Fruit fly (Drosophila melanogaster) whole organism, embryonic: Measurements from ENCODE around the gene AhcyL1.

ENCODE experiments used
- Asciz ChIP-seq: fragments of 200-800 bp; sonication (Bioruptor generic); optimal IDR thresholded peaks from 2 replicates; lab custom pipeline; 2017; ENCODE audit warnings: missing biosample characterization, mild to moderate bottlenecking, missing genetic modification characterization, missing genetic modification reagents
- CG10147 ChIP-seq: fragments of 200-800 bp; sonication (Bioruptor generic); optimal IDR thresholded peaks from 2 replicates; lab custom pipeline; 2019; ENCODE audit warnings: missing biosample characterization, mild to moderate bottlenecking, missing genetic modification characterization, moderate library complexity
- CG12299 ChIP-seq: fragments of 200-800 bp; sonication (Bioruptor generic); optimal IDR thresholded peaks from 2 replicates; lab custom pipeline; 2018; ENCODE audit warnings: missing biosample characterization, mild to moderate bottlenecking, missing genetic modification characterization
- CG12659 ChIP-seq: fragments of 200-800 bp; sonication (Bioruptor generic); optimal IDR thresholded peaks from 3 replicates; lab custom pipeline; 2017; ENCODE audit warnings: mild to moderate bottlenecking, missing biosample characterization, missing genetic modification reagents, missing genetic modification characterization
- CG14710 ChIP-seq: fragments of 200-800 bp; sonication (Bioruptor generic); optimal IDR thresholded peaks from 3 replicates; lab custom pipeline; 2019; ENCODE audit warnings: missing biosample characterization, mild to moderate bottlenecking, missing genetic modification characterization, moderate library complexity
- CG16815 ChIP-seq: fragments of 200-800 bp; sonication (Bioruptor generic); optimal IDR thresholded peaks from 3 replicates; lab custom pipeline; 2017; ENCODE audit warnings: missing biosample characterization, mild to moderate bottlenecking, missing genetic modification characterization
- CG17361 ChIP-seq: fragments of 200-800 bp; sonication (Bioruptor generic); IDR thresholded peaks from 3 replicates; pipeline ENCODE4 v1.3.6; 2022; ENCODE audit warnings: missing biosample characterization, missing genetic modification characterization
- CG17568 ChIP-seq: fragments of 200-800 bp; sonication (Bioruptor generic); optimal IDR thresholded peaks from 2 replicates; lab custom pipeline; 2018; ENCODE audit warnings: missing biosample characterization, mild to moderate bottlenecking, missing genetic modification characterization, moderate library complexity
- CG18011 ChIP-seq: fragments of 200-800 bp; sonication (Bioruptor generic); optimal IDR thresholded peaks from 2 replicates; lab custom pipeline; 2017; ENCODE audit warnings: missing biosample characterization, missing genetic modification characterization, mild to moderate bottlenecking, moderate library complexity, missing genotype
- CG18262 ChIP-seq: fragments of 200-800 bp; optimal IDR thresholded peaks from 3 replicates; lab custom pipeline; 2019; ENCODE audit warnings: missing biosample characterization, mild to moderate bottlenecking, missing genetic modification characterization, moderate library complexity
- CG18599 ChIP-seq: fragments of 200-800 bp; sonication (Bioruptor generic); optimal IDR thresholded peaks from 3 replicates; lab custom pipeline; 2017; ENCODE audit warnings: missing biosample characterization, missing genetic modification characterization, mild to moderate bottlenecking, moderate library complexity, missing genetic modification reagents
- CG18619 ChIP-seq: fragments of 200-800 bp; sonication (Bioruptor generic); optimal IDR thresholded peaks from 3 replicates; lab custom pipeline; 2017; ENCODE audit warnings: missing biosample characterization, mild to moderate bottlenecking, missing genetic modification characterization
- CG32532 ChIP-seq: fragments of 200-800 bp; sonication (Bioruptor generic); IDR thresholded peaks from 2 replicates; pipeline ENCODE4 v1.3.6; 2022; ENCODE audit warnings: missing biosample characterization, missing genetic modification characterization
- CG33557 ChIP-seq: fragments of 200-800 bp; sonication (Bioruptor generic); optimal IDR thresholded peaks from 2 replicates; lab custom pipeline; 2019; ENCODE audit warnings: missing biosample characterization, mild to moderate bottlenecking, missing genetic modification characterization, moderate library complexity
- CG3726 ChIP-seq: fragments of 200-800 bp; sonication (Bioruptor generic); IDR thresholded peaks from 3 replicates; pipeline ENCODE4, ENCODE4 v1.3.6; 2022; ENCODE audit warnings: missing biosample characterization, missing genetic modification characterization
- CG4820 ChIP-seq: fragments of 200-800 bp; sonication (Bioruptor generic); optimal IDR thresholded peaks from 3 replicates; lab custom pipeline; 2016; ENCODE audit warnings: missing biosample characterization, missing genetic modification characterization
- CG8281 ChIP-seq: fragments of 200-800 bp; sonication (Bioruptor generic); optimal IDR thresholded peaks from 2 replicates; lab custom pipeline; 2018; ENCODE audit warnings: missing biosample characterization, mild to moderate bottlenecking, missing genetic modification characterization, moderate library complexity
- CG8388 ChIP-seq: fragments of 200-800 bp; sonication (Bioruptor generic); optimal IDR thresholded peaks from 2 replicates; lab custom pipeline; 2019; ENCODE audit warnings: missing biosample characterization, mild to moderate bottlenecking, missing genetic modification characterization, moderate library complexity
- CTCF ChIP-seq: fragments of 200-800 bp; sonication (Bioruptor generic); optimal IDR thresholded peaks from 2 replicates; lab custom pipeline; 2017; ENCODE audit warnings: missing biosample characterization, mild to moderate bottlenecking, missing genetic modification characterization, moderate library complexity
- Camta ChIP-seq: fragments of 200-800 bp; sonication (Bioruptor generic); optimal IDR thresholded peaks from 2 replicates; lab custom pipeline; 2016; ENCODE audit warnings: missing biosample characterization, missing genetic modification characterization
- Dip2 ChIP-seq: fragments of 200-800 bp; sonication (Bioruptor generic); IDR thresholded peaks from 2 replicates; pipeline ENCODE4 v1.3.6; 2022; ENCODE audit warnings: missing biosample characterization, missing genetic modification characterization
- Elba2 ChIP-seq: fragments of 200-800 bp; sonication (Bioruptor generic); optimal IDR thresholded peaks from 3 replicates; lab custom pipeline; 2016; ENCODE audit warnings: missing biosample characterization, missing genetic modification characterization
- H15 ChIP-seq: fragments of 200-800 bp; sonication (Bioruptor generic); IDR thresholded peaks from 3 replicates; pipeline ENCODE4 v1.3.6; 2022; ENCODE audit warnings: missing biosample characterization, missing genetic modification characterization
- HLH4C ChIP-seq: fragments of 200-800 bp; sonication (Bioruptor generic); IDR thresholded peaks from 3 replicates; pipeline ENCODE4 v1.3.6; 2022; ENCODE audit warnings: missing biosample characterization, missing genetic modification characterization; ENCODE audit not compliant: partially characterized antibody
- Hmr ChIP-seq: fragments of 200-800 bp; sonication (Bioruptor generic); optimal IDR thresholded peaks from 3 replicates; lab custom pipeline; 2017; ENCODE audit warnings: mild to moderate bottlenecking, missing biosample characterization, missing genetic modification reagents, missing genetic modification characterization
- Pdp1 ChIP-seq, 2 experiments: fragments of 200-800 bp; sonication (Bioruptor generic); optimal IDR thresholded peaks; 3 replicates each; lab custom pipeline; 2016; ENCODE audit warnings: missing biosample characterization in 2 of 2, missing genetic modification characterization in 2 of 2, mild to moderate bottlenecking in 1 of 2, moderate library complexity in 1 of 2
- Poxn ChIP-seq: fragments of 200-800 bp; sonication (Bioruptor generic); IDR thresholded peaks from 2 replicates; pipeline ENCODE4 v1.3.6; 2022; ENCODE audit warnings: missing biosample characterization, missing genetic modification characterization
- Ptx1 ChIP-seq: fragments of 200-800 bp; sonication (Bioruptor generic); IDR thresholded peaks from 2 replicates; pipeline ENCODE4 v1.3.6; 2022; ENCODE audit warnings: missing biosample characterization, missing genetic modification characterization
- Side ChIP-seq: fragments of 200-800 bp; sonication (Bioruptor generic); optimal IDR thresholded peaks from 2 replicates; lab custom pipeline; 2016; ENCODE audit warnings: missing biosample characterization, missing genetic modification characterization
- Sox100B ChIP-seq: fragments of 200-800 bp; sonication (Bioruptor generic); optimal IDR thresholded peaks from 3 replicates; lab custom pipeline; 2018; ENCODE audit warnings: missing biosample characterization, mild to moderate bottlenecking, missing genetic modification characterization
- Spps ChIP-seq: fragments of 200-800 bp; sonication (Bioruptor generic); optimal IDR thresholded peaks from 2 replicates; lab custom pipeline; 2018; ENCODE audit warnings: missing biosample characterization, mild to moderate bottlenecking, missing genetic modification characterization
- Xrp1 ChIP-seq: fragments of 200-800 bp; sonication (Bioruptor generic); IDR thresholded peaks from 2 replicates; pipeline ENCODE4 v1.3.6; 2022; ENCODE audit warnings: missing biosample characterization, missing genetic modification characterization
- ara ChIP-seq: fragments of 200-800 bp; sonication (Bioruptor generic); IDR thresholded peaks from 2 replicates; pipeline ENCODE4 v1.3.6; 2022; ENCODE audit warnings: missing biosample characterization, missing genetic modification characterization
- croc ChIP-seq: fragments of 200-800 bp; sonication (Bioruptor generic); conservative IDR thresholded peaks from 3 replicates; pipeline ENCODE4 v1.3.6; 2022; ENCODE audit warnings: missing biosample characterization, missing genetic modification characterization
- crol ChIP-seq: fragments of 200-800 bp; sonication (Bioruptor generic); IDR thresholded peaks from 2 replicates; pipeline ENCODE4 v1.3.6; 2022; ENCODE audit warnings: missing biosample characterization, missing genetic modification characterization
- dati ChIP-seq: fragments of 200-800 bp; sonication (Bioruptor generic); IDR thresholded peaks from 2 replicates; pipeline ENCODE4 v1.3.6; 2022; ENCODE audit warnings: missing biosample characterization, missing genetic modification characterization
- gsb-n ChIP-seq: fragments of 200-800 bp; sonication (Bioruptor generic); optimal IDR thresholded peaks from 3 replicates; lab custom pipeline; 2018; ENCODE audit warnings: missing biosample characterization, mild to moderate bottlenecking, missing genetic modification characterization
- hb ChIP-seq: fragments of 200-800 bp; sonication (Bioruptor generic); IDR thresholded peaks from 3 replicates; pipeline ENCODE4 v1.3.6; 2022; ENCODE audit warnings: missing biosample characterization, missing genetic modification characterization; ENCODE audit not compliant: partially characterized antibody
- nom ChIP-seq: fragments of 200-800 bp; sonication (Bioruptor generic); optimal IDR thresholded peaks from 2 replicates; lab custom pipeline; 2017; ENCODE audit warnings: missing biosample characterization, missing genetic modification characterization, mild to moderate bottlenecking, moderate library complexity, missing genetic modification reagents
- p53 ChIP-seq: fragments of 200-800 bp; sonication (Bioruptor generic); optimal IDR thresholded peaks from 2 replicates; lab custom pipeline; 2016; ENCODE audit warnings: missing biosample characterization, missing genetic modification characterization
- prd ChIP-seq, 3 experiments: fragments of >200 bp in 2 of 3; fragments of 200-800 bp in 1 of 3; sonication (Bioruptor generic) in 1 of 3; optimal IDR thresholded peaks in 2 of 3; IDR thresholded peaks in 1 of 3; 2 replicates in 2 of 3; 3 replicates in 1 of 3; pipeline versions ENCODE4 v1.3.6 to Lab custom; 2017 to 2022; ENCODE audit warnings: missing biosample characterization in 1 of 3, missing genetic modification characterization in 1 of 3
- sd ChIP-seq: fragments of 200-800 bp; sonication (Bioruptor generic); optimal IDR thresholded peaks from 3 replicates; lab custom pipeline; 2018; ENCODE audit warnings: missing biosample characterization, mild to moderate bottlenecking, missing genetic modification characterization, moderate library complexity
- sens ChIP-seq: fragments of 200-800 bp; sonication (Bioruptor generic); peaks from one replicate; lab custom pipeline; 2016; ENCODE audit warnings: missing biosample characterization, missing genetic modification characterization
- sr ChIP-seq: fragments of 200-800 bp; sonication (Bioruptor generic); IDR thresholded peaks from 3 replicates; pipeline ENCODE4 v1.3.6; 2022; ENCODE audit warnings: missing biosample characterization, missing genetic modification characterization
- ssp ChIP-seq: fragments of 200-800 bp; sonication (Bioruptor generic); IDR thresholded peaks from 2 replicates; pipeline ENCODE4 v1.3.6; 2022; ENCODE audit warnings: missing biosample characterization, missing genetic modification characterization
- stc ChIP-seq: fragments of 200-800 bp; sonication (Bioruptor generic); IDR thresholded peaks from 2 replicates; pipeline ENCODE4 v1.3.6; 2022; ENCODE audit warnings: missing biosample characterization, missing genetic modification characterization
- sug ChIP-seq: fragments of 200-800 bp; optimal IDR thresholded peaks from 2 replicates; lab custom pipeline; 2019; ENCODE audit warnings: missing biosample characterization, mild to moderate bottlenecking, missing genetic modification characterization, moderate library complexity
- toy ChIP-seq: fragments of 200-800 bp; sonication (Bioruptor generic); IDR thresholded peaks from 2 replicates; pipeline ENCODE4 v1.3.6; 2022; ENCODE audit warnings: missing biosample characterization, missing genetic modification characterization
- trh ChIP-seq: fragments of 200-800 bp; sonication (Bioruptor generic); optimal IDR thresholded peaks from 2 replicates; lab custom pipeline; 2016; ENCODE audit warnings: missing biosample characterization, missing genetic modification characterization
- ttk ChIP-seq: fragments of 200-800 bp; sonication (Bioruptor generic); IDR thresholded peaks from 2 replicates; pipeline ENCODE4 v2.1.2; 2022; ENCODE audit warnings: missing biosample characterization, missing genetic modification characterization
- wek ChIP-seq: fragments of 200-800 bp; sonication (Bioruptor generic); optimal IDR thresholded peaks from 3 replicates; lab custom pipeline; 2018; ENCODE audit warnings: missing biosample characterization, mild to moderate bottlenecking, missing genetic modification characterization, moderate library complexity

AhcyL1 gene

dm6 chr3L:2801376-2801775 is 29.3 kb upstream of the AhcyL1 start:
- TF ChIP-seq croc (GFP tag; lab: Robert Waterston, UW) (no peak), CG14710 (tag; lab: Kevin White, UChicago) (no peak), Dip2 (no peak), CTCF (GFP tag; lab: Kevin White, UChicago) (no peak), Asciz (GFP tag; lab: Kevin White, UChicago) (peak; percentile 9), sr (GFP tag; lab: Robert Waterston, UW) (0 out of 3 replicates have a peak, but pooled peaks have one; percentile 13), Hmr (no peak), nom (GFP tag; lab: Kevin White, UChicago) (peak; percentile 5), Poxn (GFP tag; lab: Robert Waterston, UW) (no peak), ttk (GFP tag; lab: Robert Waterston, UW) (no peak), Sox100B (GFP tag; lab: Kevin White, UChicago) (no peak), crol (GFP tag; lab: Robert Waterston, UW) (no peak), stc (GFP tag; lab: Robert Waterston, UW) (no peak), Camta (GFP tag; lab: Kevin White, UChicago) (no peak), CG18619 (GFP tag; lab: Kevin White, UChicago) (no peak), CG8388 (GFP tag; lab: Kevin White, UChicago) (no peak), CG18011 (GFP tag; lab: Kevin White, UChicago) (no peak), Elba2 (GFP tag; lab: Kevin White, UChicago) (no peak), CG4820 (GFP tag; lab: Kevin White, UChicago) (no peak), sug (tag; lab: Kevin White, UChicago) (no peak), CG32532 (GFP tag; lab: Robert Waterston, UW) (no peak), CG18599 (GFP tag; lab: Kevin White, UChicago) (no peak), Pdp1 (GFP tag; optimal IDR thresholded peaks at IDR 0.05; lab: Kevin White, UChicago) (peak in 1 of 2 experiments; percentile 89), trh (GFP tag; lab: Kevin White, UChicago) (no peak), ara (GFP tag; lab: Robert Waterston, UW) (no peak), CG18262 (no peak), prd (optimal IDR thresholded peaks at IDR 0.05; lab: Kevin White, UChicago) (no peak), prd (GFP tag; IDR thresholded peaks at IDR 0.05; lab: Robert Waterston, UW) (no peak), p53 (GFP tag; lab: Kevin White, UChicago) (no peak)

dm6 chr3L:2800329-2800728 is 28.2 kb upstream of the AhcyL1 start:
- TF ChIP-seq toy (GFP tag; lab: Robert Waterston, UW): no peak
- TF ChIP-seq dati (GFP tag; lab: Robert Waterston, UW): no peak
- no peak for TF ChIP-seq HLH4C
- no peak for TF ChIP-seq sd
- TF ChIP-seq wek (GFP tag; lab: Kevin White, UChicago): no peak
- TF ChIP-seq hb (GFP tag; lab: Robert Waterston, UW): no peak
- TF ChIP-seq CG10147 (GFP tag; lab: Kevin White, UChicago): no peak
- TF ChIP-seq ttk (GFP tag; lab: Robert Waterston, UW): 0 out of 2 replicates have a peak, but pooled peaks have one; percentile 19
- no peak for TF ChIP-seq CG17361 (GFP tag; lab: Robert Waterston, UW)
- TF ChIP-seq CG12299 (tag; lab: Kevin White, UChicago): no peak
- 0 out of 2 replicates have a peak, but pooled peaks have one; percentile 13 for TF ChIP-seq Ptx1 (GFP tag; lab: Robert Waterston, UW)
- TF ChIP-seq CG8281 (tag; lab: Kevin White, UChicago): no peak
- TF ChIP-seq Side (GFP tag; lab: Kevin White, UChicago): no peak
- 0 out of 2 replicates have a peak, but pooled peaks have one; percentile 16 for TF ChIP-seq Xrp1
- TF ChIP-seq stc (GFP tag; lab: Robert Waterston, UW): no peak
- TF ChIP-seq CG17568 (GFP tag; lab: Kevin White, UChicago): no peak
- no peak for TF ChIP-seq CG16815 (GFP tag; lab: Kevin White, UChicago)
- TF ChIP-seq ssp: no peak
- no peak for TF ChIP-seq CG12659 (GFP tag; lab: Kevin White, UChicago)
- TF ChIP-seq Spps (tag; lab: Kevin White, UChicago): no peak
- no peak for TF ChIP-seq CG33557 (GFP tag; lab: Kevin White, UChicago)
- TF ChIP-seq CG3726 (GFP tag; lab: Robert Waterston, UW): 0 out of 3 replicates have a peak, but pooled peaks have one; percentile 42
- no peak for TF ChIP-seq sens (GFP tag; lab: Kevin White, UChicago)
- 0 out of 3 replicates have a peak, but pooled peaks have one; percentile 9 for TF ChIP-seq H15 (GFP tag; lab: Robert Waterston, UW)
- TF ChIP-seq gsb-n (tag; lab: Kevin White, UChicago): no peak
